Fruit fly (Drosophila melanogaster) whole organism, embryonic: ENCODE results near the gene CG14625.

ENCODE experiments used
- Antp ChIP-seq: fragments of 200-800 bp; sonication (Bioruptor generic); optimal IDR thresholded peaks from 3 replicates; lab custom pipeline; 2016; ENCODE audit warnings: missing biosample characterization, missing genetic modification characterization
- B-H1 ChIP-seq: fragments of 200-800 bp; sonication (Bioruptor generic); IDR thresholded peaks from 3 replicates; pipeline ENCODE4 v1.3.6; 2022; ENCODE audit warnings: missing biosample characterization, missing genetic modification characterization
- BtbVII ChIP-seq: fragments of 200-800 bp; sonication (Bioruptor generic); optimal IDR thresholded peaks from 3 replicates; lab custom pipeline; 2017; ENCODE audit warnings: missing biosample characterization, mild to moderate bottlenecking, missing genetic modification characterization
- CG10431 ChIP-seq: fragments of 200-800 bp; sonication (Bioruptor generic); optimal IDR thresholded peaks from 3 replicates; lab custom pipeline; 2018; ENCODE audit warnings: missing biosample characterization, mild to moderate bottlenecking, missing genetic modification characterization
- CG12155 ChIP-seq: fragments of 200-800 bp; sonication (Bioruptor generic); optimal IDR thresholded peaks from 3 replicates; lab custom pipeline; 2016; ENCODE audit warnings: missing biosample characterization, missing genetic modification characterization
- CG13424 ChIP-seq: fragments of 200-800 bp; sonication (Bioruptor generic); optimal IDR thresholded peaks from 2 replicates; lab custom pipeline; 2019; ENCODE audit warnings: missing biosample characterization, mild to moderate bottlenecking, missing genetic modification characterization, moderate library complexity
- CG17802 ChIP-seq: fragments of 200-800 bp; sonication (Bioruptor generic); optimal IDR thresholded peaks from 2 replicates; lab custom pipeline; 2018; ENCODE audit warnings: missing biosample characterization, mild to moderate bottlenecking, missing genetic modification characterization, moderate library complexity
- CG18476 ChIP-seq: fragments of 200-800 bp; sonication (Bioruptor generic); optimal IDR thresholded peaks from 2 replicates; lab custom pipeline; 2016; ENCODE audit warnings: missing biosample characterization, mild to moderate bottlenecking, missing genetic modification characterization
- CG18764 ChIP-seq: fragments of 200-800 bp; sonication (Bioruptor generic); optimal IDR thresholded peaks from 3 replicates; lab custom pipeline; 2016; ENCODE audit warnings: missing biosample characterization, missing genetic modification characterization
- CG2678 ChIP-seq: fragments of 200-800 bp; sonication (Bioruptor generic); optimal IDR thresholded peaks from 3 replicates; lab custom pipeline; 2019; ENCODE audit warnings: missing biosample characterization, mild to moderate bottlenecking, missing genetic modification characterization, moderate library complexity
- CG3281 ChIP-seq: fragments of 200-800 bp; sonication (Bioruptor generic); optimal IDR thresholded peaks from 3 replicates; lab custom pipeline; 2017; ENCODE audit warnings: missing biosample characterization, mild to moderate bottlenecking, missing genetic modification characterization
- CG42726 ChIP-seq: fragments of 200-800 bp; sonication (Bioruptor generic); IDR thresholded peaks from 2 replicates; pipeline ENCODE4 v1.3.6; 2022; ENCODE audit warnings: missing biosample characterization, missing genetic modification characterization; ENCODE audit not compliant: partially characterized antibody
- CG4360 ChIP-seq: fragments of 200-800 bp; sonication (Bioruptor generic); IDR thresholded peaks from 2 replicates; pipeline ENCODE4 v1.3.6; 2022; ENCODE audit warnings: missing biosample characterization, missing genetic modification characterization
- CG4730 ChIP-seq: fragments of 200-800 bp; sonication (Bioruptor generic); IDR thresholded peaks from 2 replicates; pipeline ENCODE4 v1.3.6; 2022; ENCODE audit warnings: missing biosample characterization, missing genetic modification characterization
- CG4820 ChIP-seq: fragments of 200-800 bp; sonication (Bioruptor generic); optimal IDR thresholded peaks from 3 replicates; lab custom pipeline; 2016; ENCODE audit warnings: missing biosample characterization, missing genetic modification characterization
- CG8765 ChIP-seq: fragments of 200-800 bp; sonication (Bioruptor generic); IDR thresholded peaks from 2 replicates; pipeline ENCODE4 v1.3.6; 2022; ENCODE audit warnings: missing biosample characterization, missing genetic modification characterization
- Chrac-16 ChIP-seq: fragments of 200-800 bp; sonication (Bioruptor generic); optimal IDR thresholded peaks from 3 replicates; lab custom pipeline; 2016; ENCODE audit warnings: missing biosample characterization, missing genetic modification characterization
- Deaf1 ChIP-seq: fragments of 200-800 bp; optimal IDR thresholded peaks from 3 replicates; lab custom pipeline; 2019; ENCODE audit warnings: missing biosample characterization, mild to moderate bottlenecking, missing genetic modification characterization, moderate library complexity
- Dll ChIP-seq: fragments of 200-800 bp; sonication (Bioruptor generic); IDR thresholded peaks from 4 replicates; pipeline ENCODE4 v1.3.6; 2022; ENCODE audit warnings: missing biosample characterization, missing genetic modification characterization; ENCODE audit not compliant: partially characterized antibody
- ERR ChIP-seq: fragments of 200-800 bp; sonication (Bioruptor generic); optimal IDR thresholded peaks from 2 replicates; lab custom pipeline; 2016; ENCODE audit warnings: missing biosample characterization, missing genetic modification characterization
- Gug ChIP-seq: fragments of 200-800 bp; sonication (Bioruptor generic); IDR thresholded peaks from 4 replicates; pipeline ENCODE4 v1.3.6; 2022; ENCODE audit warnings: missing biosample characterization, missing genetic modification characterization
- HmgZ ChIP-seq: fragments of 200-800 bp; sonication (Bioruptor generic); optimal IDR thresholded peaks from 2 replicates; lab custom pipeline; 2018; ENCODE audit warnings: missing biosample characterization, mild to moderate bottlenecking, missing genetic modification characterization
- Lpt ChIP-seq: fragments of >200 bp; optimal IDR thresholded peaks from 2 replicates; lab custom pipeline; 2018; ENCODE audit warnings: missing biosample characterization, missing genetic modification characterization
- NK7.1 ChIP-seq: fragments of 200-800 bp; sonication (Bioruptor generic); optimal IDR thresholded peaks from 3 replicates; lab custom pipeline; 2016; ENCODE audit warnings: missing biosample characterization, missing genetic modification characterization
- Scr ChIP-seq: fragments of 200-800 bp; sonication (Bioruptor generic); IDR thresholded peaks from 2 replicates; pipeline ENCODE4 v1.3.6; 2022; ENCODE audit warnings: missing biosample characterization, missing genetic modification characterization; ENCODE audit not compliant: partially characterized antibody
- Spps ChIP-seq: fragments of 200-800 bp; sonication (Bioruptor generic); optimal IDR thresholded peaks from 2 replicates; lab custom pipeline; 2018; ENCODE audit warnings: missing biosample characterization, mild to moderate bottlenecking, missing genetic modification characterization
- Sry-δ ChIP-seq: fragments of 200-800 bp; sonication (Bioruptor generic); optimal IDR thresholded peaks from 2 replicates; lab custom pipeline; 2016; ENCODE audit warnings: missing biosample characterization, missing genetic modification characterization
- ab ChIP-seq: fragments of 200-800 bp; sonication (Bioruptor generic); optimal IDR thresholded peaks from 2 replicates; lab custom pipeline; 2016; ENCODE audit warnings: missing biosample characterization, missing genetic modification characterization
- aop ChIP-seq: fragments of 200-800 bp; sonication (Bioruptor generic); IDR thresholded peaks from 2 replicates; pipeline ENCODE4 v1.3.6; 2022; ENCODE audit warnings: missing biosample characterization, missing genetic modification characterization
- ase ChIP-seq: fragments of 200-800 bp; sonication (Bioruptor generic); IDR thresholded peaks from 3 replicates; pipeline ENCODE4 v1.3.6; 2022; ENCODE audit warnings: missing biosample characterization, missing genetic modification characterization
- cas ChIP-seq: fragments of 200-800 bp; sonication (Bioruptor generic); IDR thresholded peaks from 2 replicates; pipeline ENCODE4 v1.3.6; 2022; ENCODE audit warnings: missing biosample characterization, missing genetic modification characterization
- corto ChIP-seq: fragments of 200-800 bp; sonication (Bioruptor generic); optimal IDR thresholded peaks from 2 replicates; lab custom pipeline; 2016; ENCODE audit warnings: missing biosample characterization, mild to moderate bottlenecking, missing genetic modification characterization, moderate library complexity
- crc ChIP-seq: fragments of 200-800 bp; sonication (Bioruptor generic); optimal IDR thresholded peaks from 2 replicates; lab custom pipeline; 2016; ENCODE audit warnings: missing biosample characterization, missing genetic modification characterization
- exex ChIP-seq: fragments of 200-800 bp; sonication (Bioruptor generic); optimal IDR thresholded peaks from 4 replicates; lab custom pipeline; 2018; ENCODE audit warnings: missing biosample characterization, mild to moderate bottlenecking, missing genetic modification characterization, moderate library complexity
- fd3F ChIP-seq: fragments of 200-800 bp; sonication (Bioruptor generic); optimal IDR thresholded peaks from 2 replicates; lab custom pipeline; 2018; ENCODE audit warnings: missing biosample characterization, mild to moderate bottlenecking, missing genetic modification characterization, moderate library complexity
- gce ChIP-seq: fragments of 200-800 bp; sonication (Bioruptor generic); IDR thresholded peaks from 3 replicates; pipeline ENCODE4 v1.3.6; 2022; ENCODE audit warnings: missing biosample characterization, missing genetic modification characterization
- grau ChIP-seq: fragments of 200-800 bp; optimal IDR thresholded peaks from 3 replicates; lab custom pipeline; 2019; ENCODE audit warnings: missing biosample characterization, mild to moderate bottlenecking, missing genetic modification characterization, moderate library complexity
- h ChIP-seq: fragments of >200 bp; optimal IDR thresholded peaks from 2 replicates; lab custom pipeline; 2017
- hb ChIP-seq: fragments of 200-800 bp; sonication (Bioruptor generic); IDR thresholded peaks from 3 replicates; pipeline ENCODE4 v1.3.6; 2022; ENCODE audit warnings: missing biosample characterization, missing genetic modification characterization; ENCODE audit not compliant: partially characterized antibody
- hbn ChIP-seq: fragments of 200-800 bp; sonication (Bioruptor generic); IDR thresholded peaks from 2 replicates; pipeline ENCODE4 v1.3.6; 2022; ENCODE audit warnings: missing biosample characterization, missing genetic modification characterization; ENCODE audit not compliant: partially characterized antibody
- her ChIP-seq: fragments of 200-800 bp; sonication (Bioruptor generic); optimal IDR thresholded peaks from 2 replicates; lab custom pipeline; 2016; ENCODE audit warnings: missing biosample characterization, missing genetic modification characterization
- jing ChIP-seq: fragments of 200-800 bp; sonication (Bioruptor generic); optimal IDR thresholded peaks from 2 replicates; lab custom pipeline; 2018; ENCODE audit warnings: missing biosample characterization, mild to moderate bottlenecking, missing genetic modification characterization
- kni ChIP-seq: fragments of 200-800 bp; sonication (Bioruptor generic); optimal IDR thresholded peaks from 3 replicates; lab custom pipeline; 2017; ENCODE audit warnings: mild to moderate bottlenecking, missing biosample characterization, missing genetic modification reagents, missing genetic modification characterization
- lab ChIP-seq: fragments of 200-800 bp; sonication (Bioruptor generic); optimal IDR thresholded peaks from 3 replicates; lab custom pipeline; 2017; ENCODE audit warnings: missing biosample characterization, missing genetic modification characterization, mild to moderate bottlenecking, moderate library complexity, missing genetic modification reagents
- lbe ChIP-seq: fragments of 200-800 bp; sonication (Bioruptor generic); optimal IDR thresholded peaks from 2 replicates; lab custom pipeline; 2016; ENCODE audit warnings: missing biosample characterization, mild to moderate bottlenecking, missing genetic modification characterization
- nerfin-2 ChIP-seq: fragments of 200-800 bp; sonication (Bioruptor generic); IDR thresholded peaks from 2 replicates; pipeline ENCODE4 v1.3.6; 2022; ENCODE audit warnings: missing biosample characterization, missing genetic modification characterization; ENCODE audit not compliant: partially characterized antibody
- pan ChIP-seq, 4 experiments: fragments of >200 bp in 3 of 4; fragments of 200-800 bp in 1 of 4; sonication (Bioruptor generic) in 1 of 4; optimal IDR thresholded peaks in 3 of 4; IDR thresholded peaks in 1 of 4; 2 replicates each; pipeline versions ENCODE4 v1.3.6 to Lab custom; 2017 to 2022; ENCODE audit warnings: missing biosample characterization in 2 of 4, missing genetic modification characterization in 2 of 4, mixed read lengths in 1 of 4
- pros ChIP-seq: fragments of 200-800 bp; sonication (Bioruptor generic); optimal IDR thresholded peaks from 3 replicates; lab custom pipeline; 2019; ENCODE audit warnings: missing biosample characterization, mild to moderate bottlenecking, missing genetic modification characterization, moderate library complexity
- ranshi ChIP-seq: fragments of 200-800 bp; sonication (Bioruptor generic); IDR thresholded peaks from 2 replicates; pipeline ENCODE4 v1.3.6; 2022; ENCODE audit warnings: missing biosample characterization, missing genetic modification characterization
- ssp ChIP-seq: fragments of 200-800 bp; sonication (Bioruptor generic); IDR thresholded peaks from 2 replicates; pipeline ENCODE4 v1.3.6; 2022; ENCODE audit warnings: missing biosample characterization, missing genetic modification characterization
- toy ChIP-seq: fragments of 200-800 bp; sonication (Bioruptor generic); IDR thresholded peaks from 2 replicates; pipeline ENCODE4 v1.3.6; 2022; ENCODE audit warnings: missing biosample characterization, missing genetic modification characterization
- zfh1 ChIP-seq: fragments of 200-800 bp; sonication (Bioruptor generic); IDR thresholded peaks from 3 replicates; pipeline ENCODE4 v1.3.6; 2022; ENCODE audit warnings: missing biosample characterization, missing genetic modification characterization

The CG14625 gene

dm6 chrX:1239832-1240231, 40.5 kb downstream of the CG14625 start, which contains the start of gene CG11403 (continued):
- no peak for TF ChIP-seq crc (GFP tag; lab: Kevin White, UChicago)
- TF ChIP-seq ranshi (GFP tag; lab: Robert Waterston, UW), result no peak
- TF ChIP-seq CG17802 (tag; lab: Kevin White, UChicago), result no peak
- no peak for TF ChIP-seq toy
- peak; percentile 14 for TF ChIP-seq grau (tag; lab: Kevin White, UChicago)
- TF ChIP-seq lab, result no peak
- no peak for TF ChIP-seq BtbVII
- TF ChIP-seq aop, result no peak
- no peak for TF ChIP-seq CG8765 (GFP tag; lab: Robert Waterston, UW)
- no peak for TF ChIP-seq ERR
- peak; percentile 85 for TF ChIP-seq hbn (GFP tag; lab: Robert Waterston, UW)
- TF ChIP-seq h (lab: Kevin White, UChicago), result no peak
- TF ChIP-seq B-H1 (GFP tag; lab: Robert Waterston, UW), result no peak
- peak; percentile 93 for TF ChIP-seq Scr (GFP tag; lab: Robert Waterston, UW)
- no peak for TF ChIP-seq NK7.1 (GFP tag; lab: Kevin White, UChicago)
- no peak for TF ChIP-seq cas (GFP tag; lab: Robert Waterston, UW)
- TF ChIP-seq Gug, result no peak
- TF ChIP-seq Dll (GFP tag; lab: Robert Waterston, UW), result peak; percentile 93
- no peak for TF ChIP-seq corto (GFP tag; lab: Kevin White, UChicago)
- TF ChIP-seq ssp (GFP tag; lab: Robert Waterston, UW), result no peak
- TF ChIP-seq pros (GFP tag; lab: Kevin White, UChicago), result no peak
- TF ChIP-seq nerfin-2, result peak; percentile 44; the same call in 1 of the 2 replicates
- TF ChIP-seq Deaf1 (tag; lab: Kevin White, UChicago), result no peak
- TF ChIP-seq CG4730 (GFP tag; lab: Robert Waterston, UW), result no peak
- no peak for TF ChIP-seq CG12155
- no peak for TF ChIP-seq CG2678 (tag; lab: Kevin White, UChicago)
- no peak for TF ChIP-seq CG42726
- no peak for TF ChIP-seq ab
- TF ChIP-seq CG4820 (GFP tag; lab: Kevin White, UChicago), result no peak
- no peak for TF ChIP-seq CG3281 (GFP tag; lab: Kevin White, UChicago)
- TF ChIP-seq CG18764 (GFP tag; lab: Kevin White, UChicago), result no peak
- TF ChIP-seq CG18476 (GFP tag; lab: Kevin White, UChicago), result no peak
- no peak for TF ChIP-seq CG4360
- no peak for TF ChIP-seq Chrac-16 (GFP tag; lab: Kevin White, UChicago)
- no peak for TF ChIP-seq gce
- no peak for TF ChIP-seq Lpt
- peak; percentile 77 for TF ChIP-seq hb (GFP tag; lab: Robert Waterston, UW)
- TF ChIP-seq exex, result no peak
- TF ChIP-seq CG10431 (GFP tag; lab: Kevin White, UChicago), result no peak
- no peak for TF ChIP-seq jing (GFP tag; lab: Kevin White, UChicago)
- TF ChIP-seq her (GFP tag; lab: Kevin White, UChicago), result peak; percentile 25
- TF ChIP-seq pan (optimal IDR thresholded peaks at IDR 0.05; lab: Kevin White, UChicago), result no peak
- TF ChIP-seq pan (GFP tag; optimal IDR thresholded peaks at IDR 0.05 in 1 of 2, IDR thresholded peaks at IDR 0.05 in 1 of 2), result no peak
- TF ChIP-seq zfh1 (GFP tag; lab: Robert Waterston, UW), result no peak
- TF ChIP-seq lbe (GFP tag; lab: Kevin White, UChicago), result no peak
- TF ChIP-seq Antp (GFP tag; lab: Kevin White, UChicago), result no peak
- TF ChIP-seq Sry-δ (GFP tag; lab: Kevin White, UChicago), result peak; percentile 95
- TF ChIP-seq fd3F (GFP tag; lab: Kevin White, UChicago), result no peak
- TF ChIP-seq CG13424 (tag; lab: Kevin White, UChicago), result peak; percentile 3
- TF ChIP-seq Spps (tag; lab: Kevin White, UChicago), result no peak
- no peak for TF ChIP-seq ase (GFP tag; lab: Robert Waterston, UW)
- no peak for TF ChIP-seq HmgZ
- TF ChIP-seq kni (GFP tag; lab: Kevin White, UChicago), result no peak
